Worm (Caenorhabditis elegans): Measurements from ENCODE around the gene sqv-2.

- TF ChIP-seq tbx-2 (tag; optimal IDR thresholded peaks at IDR 0.05) (no peak), elt-1 (tag; optimal IDR thresholded peaks at IDR 0.05) (no peak), ztf-11 (tag; optimal IDR thresholded peaks at IDR 0.05) (no peak), snpc-4 (tag; optimal IDR thresholded peaks at IDR 0.05) (no peak), eor-1 (tag; optimal IDR thresholded peaks at IDR 0.05) (no peak), zag-1 (tag; optimal IDR thresholded peaks at IDR 0.05) (no peak)
These were observed 41.7 kb downstream of the sqv-2 start, which contains the start of gene ptc-3 for ce11 chrII:2852493-2852892.

All from whole organism, L3 larva.